Worm (Caenorhabditis elegans) whole organism, L2 larva: ENCODE data around the gene srh-142.

ENCODE experiments used
- R02D3.7 ChIP-seq: fragments of 150-350 bp; optimal IDR thresholded peaks from 2 replicates; lab custom pipeline; 2014; ENCODE audit warnings: missing biosample characterization, missing genetic modification characterization
- ama-1 ChIP-seq: fragments of 150-350 bp; optimal IDR thresholded peaks from 2 replicates; lab custom pipeline; 2018; ENCODE audit warnings: inconsistent platforms
- lin-13 ChIP-seq: fragments of 150-350 bp; optimal IDR thresholded peaks from 2 replicates; lab custom pipeline; 2014; ENCODE audit warnings: missing biosample characterization, missing genetic modification reagents, missing genetic modification characterization
- lsy-2 ChIP-seq, 2 experiments: fragments of 150-350 bp in 1 of 2; sonication (generic microtip) in 1 of 2; optimal IDR thresholded peaks; 2 replicates each; lab custom pipeline; 2014 to 2017; ENCODE audit warnings: missing biosample characterization in 2 of 2, missing genetic modification characterization in 2 of 2
- nhr-11 ChIP-seq: fragments of 150-350 bp; optimal IDR thresholded peaks from 2 replicates; lab custom pipeline; 2014; ENCODE audit warnings: missing biosample characterization, missing genetic modification characterization
- nhr-25 ChIP-seq: fragments of 150-350 bp; sonication (generic microtip); optimal IDR thresholded peaks from 3 replicates; lab custom pipeline; 2014; ENCODE audit warnings: missing biosample characterization, missing genetic modification characterization
- nhr-77 ChIP-seq: fragments of 150-350 bp; optimal IDR thresholded peaks from 2 replicates; lab custom pipeline; 2014; ENCODE audit warnings: missing biosample characterization, missing genetic modification characterization
- snpc-4 ChIP-seq: fragments of 150-350 bp; optimal IDR thresholded peaks from 2 replicates; lab custom pipeline; 2014; ENCODE audit warnings: missing biosample characterization, missing genetic modification characterization
- unc-55 ChIP-seq: fragments of 150-350 bp; sonication (generic microtip); optimal IDR thresholded peaks from 3 replicates; lab custom pipeline; 2014; ENCODE audit warnings: missing biosample characterization, missing genetic modification reagents, missing genetic modification characterization
- unc-62 ChIP-seq: fragments of 150-350 bp; optimal IDR thresholded peaks from 2 replicates; lab custom pipeline; 2014; ENCODE audit warnings: missing biosample characterization, missing genetic modification reagents, missing genetic modification characterization
- ztf-11 ChIP-seq: sonication (generic microtip); optimal IDR thresholded peaks from 2 replicates; lab custom pipeline; 2017; ENCODE audit warnings: missing biosample characterization, missing genetic modification characterization

- TF ChIP-seq R02D3.7 (no peak), lin-13 (GFP tag; lab: Kevin White, UChicago) (no peak), nhr-11 (no peak), lsy-2 (tag; optimal IDR thresholded peaks at IDR 0.05; lab: Kevin White, UChicago) (no peak), unc-62 (no peak), ztf-11 (no peak), unc-55 (GFP tag; lab: Kevin White, UChicago) (no peak), nhr-77 (tag; lab: Kevin White, UChicago) (no peak), nhr-25 (tag; lab: Kevin White, UChicago) (no peak), ama-1 (no peak), snpc-4 (tag; lab: Kevin White, UChicago) (no peak)
Measured at ce11 chrV:16443626-16444025, 17.1 kb downstream of the srh-142 start, which contains the start of gene srh-141.
